Worm (Caenorhabditis elegans) whole organism, young adult: ENCODE data around the gene act-3.

ENCODE experiments used
- D2030.7 ChIP-seq: fragments of 200-800 bp; sonication (Bioruptor generic); IDR thresholded peaks from 2 replicates; pipeline ENCODE4 v1.3.6; 2022; ENCODE audit warnings: missing genetic modification reagents, missing genetic modification characterization, missing compliant biosample characterization
- F52B5.7 ChIP-seq: sonication (generic microtip); optimal IDR thresholded peaks from 2 replicates; lab custom pipeline; 2016; ENCODE audit warnings: mild to moderate bottlenecking, missing genetic modification characterization, missing compliant biosample characterization
- Y67H2A.10 ChIP-seq: fragments of 200-800 bp; sonication (Bioruptor generic); conservative IDR thresholded peaks from 2 replicates; pipeline ENCODE4 v1.3.6; 2022; ENCODE audit warnings: missing genetic modification reagents, missing genetic modification characterization, missing compliant biosample characterization
- ama-1 ChIP-seq, 3 experiments: fragments of 150-350 bp in 1 of 3; sonication (generic microtip) in 2 of 3; optimal IDR thresholded peaks; 2 replicates each; lab custom pipeline; 2014 to 2018; ENCODE audit warnings: missing biosample characterization in 2 of 3, missing genetic modification characterization in 2 of 3, missing genetic modification reagents in 2 of 3
- atf-7 ChIP-seq: sonication (generic microtip); optimal IDR thresholded peaks from 2 replicates; lab custom pipeline; 2017; ENCODE audit warnings: mild to moderate bottlenecking, missing genetic modification characterization, missing compliant biosample characterization
- dpl-1 ChIP-seq: fragments of 150-350 bp; optimal IDR thresholded peaks from 2 replicates; lab custom pipeline; 2014; ENCODE audit warnings: missing biosample characterization, missing genetic modification reagents, missing genetic modification characterization
- efl-1 ChIP-seq: fragments of 150-350 bp; optimal IDR thresholded peaks from 2 replicates; lab custom pipeline; 2014; ENCODE audit warnings: missing biosample characterization, missing genetic modification reagents, missing genetic modification characterization
- fkh-3 ChIP-seq: sonication (generic microtip); optimal IDR thresholded peaks from 2 replicates; lab custom pipeline; 2016; ENCODE audit warnings: mild to moderate bottlenecking, missing genetic modification characterization, missing compliant biosample characterization
- mcd-1 ChIP-seq: fragments of 200-800 bp; sonication (Bioruptor generic); IDR thresholded peaks from 2 replicates; pipeline ENCODE4 v1.3.6; 2022; ENCODE audit warnings: missing genetic modification reagents, missing genetic modification characterization, missing compliant biosample characterization
- nhr-120 ChIP-seq: fragments of 200-800 bp; sonication (Bioruptor generic); IDR thresholded peaks from 2 replicates; pipeline ENCODE4 v1.3.6; 2022; ENCODE audit warnings: missing genetic modification characterization, missing compliant biosample characterization
- nhr-179 ChIP-seq: sonication (generic microtip); optimal IDR thresholded peaks from 2 replicates; lab custom pipeline; 2016; ENCODE audit warnings: mild to moderate bottlenecking, missing genetic modification characterization, missing compliant biosample characterization
- pha-4 ChIP-seq: fragments of 150-350 bp; sonication (generic microtip); optimal IDR thresholded peaks from 2 replicates; lab custom pipeline; 2014; ENCODE audit warnings: missing biosample characterization, missing genetic modification reagents, missing genetic modification characterization
- snpc-4 ChIP-seq, 5 experiments: fragments of 150-350 bp in 1 of 5; sonication (generic microtip) in 4 of 5; optimal IDR thresholded peaks; 2 replicates each; lab custom pipeline; 2014 to 2018; ENCODE audit warnings: missing genetic modification characterization in 5 of 5, missing biosample characterization in 3 of 5, antibody characterized with exemption in 2 of 5, mild to moderate bottlenecking in 2 of 5, missing compliant biosample characterization in 2 of 5, missing genotype in 2 of 5, moderate library complexity in 2 of 5, missing genetic modification reagents in 1 of 5
- sptf-2 ChIP-seq: fragments of 200-800 bp; sonication (Bioruptor generic); optimal IDR thresholded peaks from 2 replicates; lab custom pipeline; 2018; ENCODE audit warnings: mild to moderate bottlenecking, missing genetic modification characterization, missing compliant biosample characterization

DNA sequence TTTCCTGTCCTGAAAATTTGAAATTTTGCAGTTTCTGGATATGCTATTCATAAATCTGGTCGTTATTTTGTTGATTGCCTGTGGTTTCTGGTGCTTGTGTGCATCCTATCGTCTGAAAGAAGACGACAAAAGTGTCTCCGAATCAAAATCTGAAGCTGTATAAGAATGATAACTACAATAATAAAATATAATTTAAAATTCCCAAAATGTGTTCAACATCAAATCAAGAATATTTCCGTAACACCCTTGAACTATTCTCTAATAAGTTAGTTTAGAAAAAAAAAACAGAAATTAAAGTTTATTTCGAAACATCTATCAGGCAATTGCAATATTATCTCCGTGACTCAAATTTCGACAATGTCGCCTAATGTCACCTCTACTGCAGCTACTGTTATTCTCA lies 33.8 kb downstream of the act-3 start, which contains the start of gene C45B11.8:
- TF ChIP-seq dpl-1 (GFP tag; lab: Kevin White, UChicago) (no peak), mcd-1 (GFP tag; lab: Robert Waterston, UW) (no peak), nhr-120 (GFP tag; lab: Robert Waterston, UW) (no peak), atf-7 (tag; lab: Kevin White, UChicago) (no peak), ama-1 (optimal IDR thresholded peaks at IDR 0.05; lab: Kevin White, UChicago) (no peak), ama-1 (GFP tag; optimal IDR thresholded peaks at IDR 0.05; lab: Kevin White, UChicago) (no peak), D2030.7 (GFP tag; lab: Robert Waterston, UW) (no peak), sptf-2 (no peak), Y67H2A.10 (GFP tag; lab: Robert Waterston, UW) (no peak), nhr-179 (tag; lab: Kevin White, UChicago) (no peak), snpc-4 (GFP tag; optimal IDR thresholded peaks at IDR 0.05; lab: Kevin White, UChicago) (no peak), snpc-4 (tag; optimal IDR thresholded peaks at IDR 0.05; lab: Kevin White, UChicago) (no peak), efl-1 (GFP tag; lab: Kevin White, UChicago) (no peak), F52B5.7 (tag; lab: Kevin White, UChicago) (no peak), fkh-3 (no peak), pha-4 (tag; lab: Kevin White, UChicago) (no peak)
